Fruit fly (Drosophila melanogaster): Measurements from ENCODE around the gene CG6664.

The CG6664 gene

dm6 chr3L:17009715-17010491, 6.1 kb downstream of the CG6664 start (continued):
- peak; percentile 19 for TF ChIP-seq CG12155 (GFP tag; optimal IDR thresholded peaks at IDR 0.05)
- TF ChIP-seq CG12659 (GFP tag; optimal IDR thresholded peaks at IDR 0.05): no peak
- no peak for TF ChIP-seq CG16863 (GFP tag; optimal IDR thresholded peaks at IDR 0.05)
- TF ChIP-seq Oaz (GFP tag; IDR thresholded peaks at IDR 0.05): no peak
- peak; percentile 89 for TF ChIP-seq GATAe (GFP tag; conservative IDR thresholded peaks at IDR 0.05)
- TF ChIP-seq tll (GFP tag; optimal IDR thresholded peaks at IDR 0.05): peak in 1 of 2 experiments; percentile 60
- peak; percentile 22 for TF ChIP-seq CG2712 (tag; optimal IDR thresholded peaks at IDR 0.05)
- TF ChIP-seq pho (GFP tag; optimal IDR thresholded peaks at IDR 0.05): peak; percentile 26
- peak; percentile 18 for TF ChIP-seq CG1602 (GFP tag; optimal IDR thresholded peaks at IDR 0.05)
- TF ChIP-seq CG9817 (tag; optimal IDR thresholded peaks at IDR 0.05): peak; percentile 22
- TF ChIP-seq al (GFP tag; IDR thresholded peaks at IDR 0.05): peak; percentile 24; the same call in 1 of the 2 replicates
- TF ChIP-seq Gug (GFP tag; IDR thresholded peaks at IDR 0.05): no peak
- no peak for TF ChIP-seq jigr1 (GFP tag; IDR thresholded peaks at IDR 0.05)
- TF ChIP-seq CG7928 (GFP tag; optimal IDR thresholded peaks at IDR 0.05): no peak
- peak; percentile 52 for TF ChIP-seq mam (GFP tag; optimal IDR thresholded peaks at IDR 0.05)
- TF ChIP-seq CG14050 (GFP tag; IDR thresholded peaks at IDR 0.05): peak; percentile 34; the same call in 1 of the 3 replicates
- peak; percentile 37; the same call in 1 of the 2 replicates for TF ChIP-seq Ada2b (GFP tag; IDR thresholded peaks at IDR 0.05)
- TF ChIP-seq row (GFP tag; IDR thresholded peaks at IDR 0.05): peak; percentile 54; the same call in 2 of the 3 replicates
- no peak for TF ChIP-seq Abd-B (GFP tag; optimal IDR thresholded peaks at IDR 0.05)
- TF ChIP-seq CG16815 (GFP tag; optimal IDR thresholded peaks at IDR 0.05): no peak
- TF ChIP-seq stwl (tag; optimal IDR thresholded peaks at IDR 0.05): no peak
- TF ChIP-seq crol (GFP tag; IDR thresholded peaks at IDR 0.05): peak; percentile 100
- TF ChIP-seq Xbp1 (GFP tag; optimal IDR thresholded peaks at IDR 0.05): no peak
- TF ChIP-seq CG1603 (tag; optimal IDR thresholded peaks at IDR 0.05): peak; percentile 34
- TF ChIP-seq Fer1 (GFP tag; optimal IDR thresholded peaks at IDR 0.05): peak; percentile 67
- no peak for TF ChIP-seq CG33213 (GFP tag; optimal IDR thresholded peaks at IDR 0.05)
- TF ChIP-seq usp (GFP tag; optimal IDR thresholded peaks at IDR 0.05): no peak
- TF ChIP-seq oc (tag; optimal IDR thresholded peaks at IDR 0.05): peak; percentile 51
- TF ChIP-seq Tbp (GFP tag; optimal IDR thresholded peaks at IDR 0.05): no peak
- no peak for TF ChIP-seq CG9215 (GFP tag; IDR thresholded peaks at IDR 0.05)
- TF ChIP-seq CG7372 (GFP tag; IDR thresholded peaks at IDR 0.05): no peak
- no peak for TF ChIP-seq CkIIα-i1 (GFP tag; IDR thresholded peaks at IDR 0.05)
- no peak for TF ChIP-seq CG4617 (GFP tag; optimal IDR thresholded peaks at IDR 0.05; ENCODE audit: borderline replicate concordance)
- no peak for TF ChIP-seq CG9609 (GFP tag; optimal IDR thresholded peaks at IDR 0.05)
- peak; percentile 76; the same call in 1 of the 2 replicates for TF ChIP-seq vvl (GFP tag; IDR thresholded peaks at IDR 0.05)
- TF ChIP-seq Hr51 (GFP tag; optimal IDR thresholded peaks at IDR 0.05): peak in 1 of 2 experiments; percentile 68
- peak; percentile 40; the same call in 1 of the 2 replicates for TF ChIP-seq unc-4 (GFP tag; IDR thresholded peaks at IDR 0.05; ENCODE audit: partially characterized antibody)
- no peak for TF ChIP-seq Ets97D (GFP tag; optimal IDR thresholded peaks at IDR 0.05)
- peak; percentile 45 for TF ChIP-seq Meics (GFP tag; optimal IDR thresholded peaks at IDR 0.05)
- no peak for TF ChIP-seq CG4854 (GFP tag; optimal IDR thresholded peaks at IDR 0.05)
- TF ChIP-seq klu (GFP tag; IDR thresholded peaks at IDR 0.05): peak; percentile 58; the same call in 1 of the 2 replicates
- peak; percentile 33 for TF ChIP-seq onecut (GFP tag; IDR thresholded peaks at IDR 0.05)
- peak; percentile 50; the same call in 2 of the 3 replicates for TF ChIP-seq CG11695 (GFP tag; IDR thresholded peaks at IDR 0.05)
- no peak for TF ChIP-seq Chrac-16 (GFP tag; optimal IDR thresholded peaks at IDR 0.05)
- no peak for TF ChIP-seq CG6654 (GFP tag; optimal IDR thresholded peaks at IDR 0.05)
- no peak for TF ChIP-seq eyg (GFP tag; optimal IDR thresholded peaks at IDR 0.05)
- TF ChIP-seq CG11085 (GFP tag; IDR thresholded peaks at IDR 0.05): 0 out of 2 replicates have a peak, but pooled peaks have one; percentile 8
- TF ChIP-seq ci (GFP tag; IDR thresholded peaks at IDR 0.05): peak; percentile 55
- no peak for TF ChIP-seq Sin3A (optimal IDR thresholded peaks at IDR 0.05)
- TF ChIP-seq amos (GFP tag; IDR thresholded peaks at IDR 0.05; ENCODE audit: partially characterized antibody): peak; percentile 31; the same call in 1 of the 2 replicates
